Worm (Caenorhabditis elegans) whole organism, L1 larva: ENCODE data around the gene Y51A2D.13.
A peak's percentile ranks its signal among the peaks of the same experiment; 100 is the strongest.

Source experiments
- alr-1 ChIP-seq: fragments of 200-800 bp; sonication (Bioruptor generic); optimal IDR thresholded peaks from 2 replicates; lab custom pipeline; 2018; ENCODE audit warnings: borderline replicate concordance, mild to moderate bottlenecking, missing genetic modification characterization, missing compliant biosample characterization
- aly-2 ChIP-seq: fragments of 150-350 bp; optimal IDR thresholded peaks from 2 replicates; lab custom pipeline; 2014; ENCODE audit warnings: missing biosample characterization, missing genetic modification characterization
- ama-1 ChIP-seq: fragments of 150-350 bp; optimal IDR thresholded peaks from 2 replicates; lab custom pipeline; 2014
- blmp-1 ChIP-seq: fragments of 150-350 bp; optimal IDR thresholded peaks from 2 replicates; lab custom pipeline; 2014; ENCODE audit warnings: missing biosample characterization, missing genetic modification characterization
- ces-1 ChIP-seq: fragments of 150-350 bp; optimal IDR thresholded peaks from 2 replicates; lab custom pipeline; 2014; ENCODE audit warnings: missing biosample characterization, missing genetic modification reagents, missing genetic modification characterization
- dpl-1 ChIP-seq, 3 experiments: fragments of 150-350 bp in 2 of 3; sonication (generic microtip) in 1 of 3; optimal IDR thresholded peaks; 2 replicates each; lab custom pipeline; 2014 to 2017; ENCODE audit warnings: missing biosample characterization in 3 of 3, missing genetic modification characterization in 3 of 3, missing genetic modification reagents in 3 of 3
- dsc-1 ChIP-seq: sonication (generic microtip); optimal IDR thresholded peaks from 2 replicates; lab custom pipeline; 2016; ENCODE audit warnings: mild to moderate bottlenecking, missing genetic modification characterization, missing compliant biosample characterization
- efl-1 ChIP-seq, 4 experiments: fragments of 150-350 bp; optimal IDR thresholded peaks in 3 of 4; peaks in 1 of 4; 1 replicate in 1 of 4; 2 replicates in 3 of 4; lab custom pipeline; 2014; ENCODE audit warnings: missing biosample characterization in 2 of 4, missing genetic modification characterization in 2 of 4, missing genetic modification reagents in 2 of 4
- egl-13 ChIP-seq: sonication (generic microtip); optimal IDR thresholded peaks from 2 replicates; lab custom pipeline; 2016; ENCODE audit warnings: missing genotype, missing genetic modification reagents, missing genetic modification characterization, missing compliant biosample characterization
- egl-27 ChIP-seq, 2 experiments: fragments of 150-350 bp in 1 of 2; sonication (generic microtip); optimal IDR thresholded peaks; 3 replicates each; lab custom pipeline; 2017 to 2018; ENCODE audit warnings: missing biosample characterization in 2 of 2, missing genetic modification characterization in 2 of 2, missing genetic modification reagents in 2 of 2
- elt-3 ChIP-seq, 6 experiments: fragments of 150-350 bp in 1 of 6; sonication (generic microtip); optimal IDR thresholded peaks; 2 replicates each; lab custom pipeline; 2017 to 2018; ENCODE audit warnings: missing biosample characterization in 6 of 6, missing genetic modification characterization in 6 of 6, inconsistent platforms in 1 of 6
- fkh-10 ChIP-seq: sonication (generic microtip); optimal IDR thresholded peaks from 2 replicates; lab custom pipeline; 2017; ENCODE audit warnings: missing biosample characterization, missing genetic modification reagents, missing genetic modification characterization
- fos-1 ChIP-seq: fragments of 150-350 bp; optimal IDR thresholded peaks from 2 replicates; lab custom pipeline; 2014; ENCODE audit warnings: missing biosample characterization, missing genetic modification characterization
- grh-1 ChIP-seq: fragments of 200-800 bp; sonication (Bioruptor generic); IDR thresholded peaks from 2 replicates; pipeline ENCODE4 v1.3.6; 2022; ENCODE audit warnings: missing genetic modification reagents, missing genetic modification characterization, missing compliant biosample characterization
- hpl-2 ChIP-seq: fragments of 150-350 bp; optimal IDR thresholded peaks from 2 replicates; lab custom pipeline; 2014; ENCODE audit warnings: missing biosample characterization, missing genetic modification reagents, missing genetic modification characterization
- jun-1 ChIP-seq: fragments of 150-350 bp; optimal IDR thresholded peaks from 2 replicates; lab custom pipeline; 2014; ENCODE audit warnings: missing biosample characterization, missing genetic modification reagents, missing genetic modification characterization
- lin-14 ChIP-seq: fragments of 200-800 bp; sonication (Bioruptor generic); optimal IDR thresholded peaks from 2 replicates; lab custom pipeline; 2018; ENCODE audit warnings: mild to moderate bottlenecking, missing genetic modification characterization, moderate library complexity, missing compliant biosample characterization
- lin-15B ChIP-seq: fragments of 150-350 bp; sonication (generic microtip); optimal IDR thresholded peaks from 3 replicates; lab custom pipeline; 2014; ENCODE audit warnings: missing biosample characterization, missing genetic modification characterization
- lin-35 ChIP-seq, 2 experiments: fragments of 150-350 bp; optimal IDR thresholded peaks; 2 replicates each; lab custom pipeline; 2014; ENCODE audit warnings: missing biosample characterization in 2 of 2, missing genetic modification characterization in 2 of 2, missing genetic modification reagents in 2 of 2
- lin-39 ChIP-seq: fragments of 150-350 bp; optimal IDR thresholded peaks from 2 replicates; lab custom pipeline; 2014; ENCODE audit warnings: missing biosample characterization, missing genetic modification reagents, missing genetic modification characterization
- lsy-2 ChIP-seq, 2 experiments: fragments of 150-350 bp; optimal IDR thresholded peaks; 2 replicates each; lab custom pipeline; 2014; ENCODE audit warnings: missing biosample characterization in 2 of 2, missing genetic modification characterization in 2 of 2
- mab-9 ChIP-seq: fragments of 200-800 bp; sonication (Bioruptor generic); IDR thresholded peaks from 2 replicates; pipeline ENCODE4 v1.3.6; 2022; ENCODE audit warnings: missing genetic modification reagents, missing genetic modification characterization, missing compliant biosample characterization
- mdl-1 ChIP-seq, 2 experiments: fragments of 150-350 bp; optimal IDR thresholded peaks; 2 replicates each; lab custom pipeline; 2014 to 2017; ENCODE audit warnings: missing biosample characterization in 2 of 2, missing genetic modification characterization in 2 of 2, inconsistent platforms in 1 of 2
- mep-1 ChIP-seq: fragments of 150-350 bp; optimal IDR thresholded peaks from 2 replicates; lab custom pipeline; 2014; ENCODE audit warnings: missing biosample characterization, missing genetic modification characterization
- nhr-20 ChIP-seq: sonication (generic microtip); optimal IDR thresholded peaks from 2 replicates; lab custom pipeline; 2016; ENCODE audit warnings: mild to moderate bottlenecking, missing genetic modification characterization, missing compliant biosample characterization
- nhr-47 ChIP-seq: sonication (generic microtip); optimal IDR thresholded peaks from 2 replicates; lab custom pipeline; 2016; ENCODE audit warnings: mild to moderate bottlenecking, missing genetic modification characterization, moderate library complexity, missing compliant biosample characterization
- nhr-71 ChIP-seq: sonication (generic microtip); optimal IDR thresholded peaks from 2 replicates; lab custom pipeline; 2016; ENCODE audit warnings: mild to moderate bottlenecking, missing genetic modification characterization, moderate library complexity, missing compliant biosample characterization
- nhr-77 ChIP-seq: fragments of 150-350 bp; optimal IDR thresholded peaks from 2 replicates; lab custom pipeline; 2014; ENCODE audit warnings: missing biosample characterization, missing genetic modification characterization
- nhr-84 ChIP-seq: sonication (generic microtip); optimal IDR thresholded peaks from 2 replicates; lab custom pipeline; 2017; ENCODE audit warnings: missing biosample characterization, missing genetic modification characterization
- nhr-85 ChIP-seq: sonication (generic microtip); peaks from one replicate; lab custom pipeline; 2016; ENCODE audit warnings: missing genetic modification characterization, inconsistent platforms, missing compliant biosample characterization
- nhr-90 ChIP-seq: sonication (generic microtip); optimal IDR thresholded peaks from 2 replicates; lab custom pipeline; 2016; ENCODE audit warnings: mild to moderate bottlenecking, missing genetic modification characterization, missing compliant biosample characterization; ENCODE audit not compliant: poor library complexity
- pax-3 ChIP-seq: fragments of 200-800 bp; sonication (Bioruptor generic); optimal IDR thresholded peaks from 2 replicates; lab custom pipeline; 2018; ENCODE audit warnings: mild to moderate bottlenecking, missing genetic modification characterization, moderate library complexity, missing compliant biosample characterization
- snu-23 ChIP-seq: sonication (generic microtip); optimal IDR thresholded peaks from 2 replicates; lab custom pipeline; 2016; ENCODE audit warnings: missing genetic modification characterization, missing compliant biosample characterization
- sox-4 ChIP-seq: sonication (generic microtip); optimal IDR thresholded peaks from 2 replicates; lab custom pipeline; 2016; ENCODE audit warnings: missing genetic modification characterization, missing compliant biosample characterization
- sptf-1 ChIP-seq: fragments of 150-350 bp; optimal IDR thresholded peaks from 2 replicates; lab custom pipeline; 2014; ENCODE audit warnings: missing biosample characterization, missing genetic modification characterization
- swsn-7 ChIP-seq: sonication (generic microtip); optimal IDR thresholded peaks from 2 replicates; lab custom pipeline; 2016; ENCODE audit warnings: missing genetic modification characterization, missing compliant biosample characterization
- tbx-2 ChIP-seq: sonication (generic microtip); optimal IDR thresholded peaks from 2 replicates; lab custom pipeline; 2016; ENCODE audit warnings: missing genetic modification characterization, missing compliant biosample characterization
- unc-30 ChIP-seq: sonication (generic microtip); optimal IDR thresholded peaks from 2 replicates; lab custom pipeline; 2017; ENCODE audit warnings: missing biosample characterization, missing genetic modification characterization
- unc-86 ChIP-seq: sonication (generic microtip); optimal IDR thresholded peaks from 2 replicates; lab custom pipeline; 2016; ENCODE audit warnings: missing genetic modification characterization, missing compliant biosample characterization
- unc-98 ChIP-seq: fragments of 200-800 bp; sonication (Bioruptor generic); IDR thresholded peaks from 2 replicates; pipeline ENCODE4 v1.3.6; 2022; ENCODE audit warnings: missing genetic modification characterization, missing compliant biosample characterization
- ztf-4 ChIP-seq: fragments of 150-350 bp; optimal IDR thresholded peaks from 2 replicates; lab custom pipeline; 2014; ENCODE audit warnings: missing biosample characterization, missing genetic modification characterization

The Y51A2D.13 gene

DNA sequence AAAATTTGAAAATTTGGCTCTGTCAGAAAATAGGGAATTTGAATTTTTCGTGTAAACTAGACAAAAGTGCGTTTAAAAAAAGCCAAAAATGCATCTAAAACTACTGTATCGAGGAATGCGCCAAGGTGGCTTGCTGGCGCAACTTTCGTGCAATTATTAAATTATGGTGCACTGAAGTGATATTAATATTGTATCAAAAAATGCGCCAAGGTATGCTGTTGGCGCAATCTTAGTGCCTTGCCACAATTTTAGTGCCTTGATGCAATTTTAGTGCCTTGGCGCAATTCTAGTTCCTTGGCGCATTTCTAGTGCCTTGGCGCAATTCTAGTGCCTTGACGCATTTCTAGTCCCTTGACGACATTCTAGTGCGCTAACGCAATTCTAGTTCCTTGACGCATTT lies 4.5 kb downstream of the Y51A2D.13 start:
- TF ChIP-seq jun-1 = no peak
- no peak for TF ChIP-seq hpl-2 (GFP tag; lab: Kevin White, UChicago)
- peak in 1 of 2 experiments; percentile 16 for TF ChIP-seq lsy-2 (tag; optimal IDR thresholded peaks at IDR 0.05; lab: Kevin White, UChicago)
- no peak for TF ChIP-seq sptf-1 (tag; lab: Kevin White, UChicago)
- no peak for TF ChIP-seq egl-27 (tag; optimal IDR thresholded peaks at IDR 0.05; lab: Kevin White, UChicago)
- TF ChIP-seq dsc-1 = no peak
- TF ChIP-seq nhr-20 = no peak
- no peak for TF ChIP-seq lin-15B (tag; lab: Kevin White, UChicago)
- TF ChIP-seq aly-2 (tag; lab: Kevin White, UChicago) = no peak
- TF ChIP-seq grh-1 (GFP tag; lab: Robert Waterston, UW) = no peak
- TF ChIP-seq efl-1 (optimal IDR thresholded peaks at IDR 0.05; lab: Kevin White, UChicago) = no peak
- peak in 1 of 2 experiments; percentile 91 for TF ChIP-seq efl-1 (GFP tag; optimal IDR thresholded peaks at IDR 0.05 in 1 of 2; lab: Kevin White, UChicago)
- TF ChIP-seq pax-3 (tag; lab: Kevin White, UChicago) = no peak
- TF ChIP-seq nhr-71 (tag; lab: Kevin White, UChicago) = no peak
- no peak for TF ChIP-seq nhr-47
- TF ChIP-seq mab-9 (GFP tag; lab: Robert Waterston, UW) = no peak
- TF ChIP-seq ama-1 (lab: Kevin White, UChicago) = no peak
- no peak for TF ChIP-seq lin-35 (GFP tag; optimal IDR thresholded peaks at IDR 0.05; lab: Kevin White, UChicago)

DNA sequence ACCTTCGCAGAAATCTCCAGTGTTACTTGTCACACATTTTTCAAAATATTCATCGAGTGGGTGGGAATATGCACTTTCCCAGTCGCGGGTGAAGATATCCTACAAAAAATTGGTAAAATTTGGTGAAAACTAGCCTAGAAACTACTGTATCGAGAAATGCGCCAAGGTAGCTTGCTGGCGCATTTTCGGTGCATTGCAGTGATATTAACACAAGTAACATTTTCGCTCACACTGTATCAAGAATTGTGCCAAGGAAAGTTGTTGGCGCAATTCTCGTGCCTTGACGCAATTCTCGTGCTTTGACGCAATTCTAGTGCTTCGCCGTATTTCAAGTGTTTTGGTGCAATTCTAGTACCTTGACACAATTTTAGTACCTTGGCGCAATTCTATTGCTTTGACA lies 6.4 kb downstream of the Y51A2D.13 start:
- TF ChIP-seq nhr-47 = no peak
- no peak for TF ChIP-seq fos-1
- TF ChIP-seq nhr-85 (tag; lab: Kevin White, UChicago) = peak; percentile 72
- TF ChIP-seq nhr-77 (tag; lab: Kevin White, UChicago) = no peak
- no peak for TF ChIP-seq hpl-2 (GFP tag; lab: Kevin White, UChicago)
- peak in 1 of 2 experiments; percentile 59 for TF ChIP-seq lsy-2 (tag; optimal IDR thresholded peaks at IDR 0.05; lab: Kevin White, UChicago)
- no peak for TF ChIP-seq jun-1
- TF ChIP-seq, all 84 proteins: peak for 2

DNA sequence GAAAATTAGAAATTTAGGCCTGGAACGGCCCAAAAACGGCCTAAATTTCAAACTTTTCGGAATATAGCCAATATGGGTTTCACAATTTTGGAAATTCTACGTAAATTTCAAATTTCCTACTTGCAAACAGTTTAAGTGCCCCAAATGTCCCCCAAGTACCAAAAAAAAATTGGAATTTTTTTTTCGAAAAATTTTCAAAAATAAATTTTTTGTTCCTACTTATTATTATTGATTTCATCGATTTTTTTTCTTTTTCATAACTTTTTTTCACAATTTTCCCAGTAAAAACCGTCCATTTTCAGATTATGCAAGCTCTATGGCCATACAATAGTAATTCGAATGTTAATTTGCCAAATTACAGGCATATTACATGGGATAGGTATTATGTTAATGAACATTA lies 8.1 kb downstream of the Y51A2D.13 start, which contains the start of gene Y51A2D.21:
Gene Y51A2D.21 (plus strand): TSS at position 301 of the 400 bp plus-strand sequence.
- TF ChIP-seq nhr-84 (no peak), swsn-7 (no peak), grh-1 (GFP tag; lab: Robert Waterston, UW) (no peak)

DNA sequence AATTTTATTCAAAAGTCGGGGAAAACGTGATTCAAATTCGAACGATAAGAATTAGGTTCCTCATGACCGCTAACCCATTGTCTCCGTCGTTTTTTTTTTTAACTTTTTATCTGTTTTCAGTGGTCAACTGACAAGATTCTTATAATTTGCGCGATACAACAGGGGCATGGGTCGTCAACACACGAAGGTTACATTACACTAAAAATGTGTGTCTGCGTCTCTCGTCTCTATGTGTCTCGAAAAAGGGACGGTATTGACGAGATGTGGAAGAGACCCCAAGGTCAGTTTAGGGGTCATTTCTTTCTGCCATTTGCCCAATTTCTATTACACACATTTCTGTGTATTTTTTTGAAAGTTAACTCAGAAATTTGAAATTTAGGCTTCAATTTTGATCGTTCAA lies 10.1 kb downstream of the Y51A2D.13 start:
- peak in 1 of 3 experiments; percentile 15 for TF ChIP-seq dpl-1 (GFP tag; optimal IDR thresholded peaks at IDR 0.05; lab: Kevin White, UChicago)
- peak; percentile 40 for TF ChIP-seq snu-23 (GFP tag; lab: Kevin White, UChicago)
- TF ChIP-seq unc-30 = no peak
- TF ChIP-seq elt-3 (tag; optimal IDR thresholded peaks at IDR 0.05; lab: Kevin White, UChicago) = peak in 4 of 6 experiments; percentile 3 to 24 (median 16)
- TF ChIP-seq mdl-1 (tag; optimal IDR thresholded peaks at IDR 0.05; lab: Kevin White, UChicago) = peak in 1 of 2 experiments; percentile 39
- TF ChIP-seq nhr-85 (tag; lab: Kevin White, UChicago) = no peak
- TF ChIP-seq swsn-7 = no peak
- TF ChIP-seq mep-1 = peak; percentile 14
- TF ChIP-seq nhr-90 (tag; lab: Kevin White, UChicago) = peak; percentile 14
- no peak for TF ChIP-seq lin-39
- TF ChIP-seq lin-35 (GFP tag; optimal IDR thresholded peaks at IDR 0.05; lab: Kevin White, UChicago) = peak in 1 of 2 experiments; percentile 53
- TF ChIP-seq alr-1 = no peak
- TF ChIP-seq lsy-2 (tag; optimal IDR thresholded peaks at IDR 0.05; lab: Kevin White, UChicago) = peak in 1 of 2 experiments; percentile 18
- peak; percentile 25 for TF ChIP-seq nhr-71 (tag; lab: Kevin White, UChicago)
- TF ChIP-seq lin-14 (GFP tag; lab: Kevin White, UChicago) = peak; percentile 67
- peak; percentile 36 for TF ChIP-seq blmp-1 (tag; lab: Kevin White, UChicago)
- TF ChIP-seq sox-4 (tag; lab: Kevin White, UChicago) = no peak
- peak; percentile 21 for TF ChIP-seq nhr-20
- TF ChIP-seq, all 84 proteins: peak for 12

DNA sequence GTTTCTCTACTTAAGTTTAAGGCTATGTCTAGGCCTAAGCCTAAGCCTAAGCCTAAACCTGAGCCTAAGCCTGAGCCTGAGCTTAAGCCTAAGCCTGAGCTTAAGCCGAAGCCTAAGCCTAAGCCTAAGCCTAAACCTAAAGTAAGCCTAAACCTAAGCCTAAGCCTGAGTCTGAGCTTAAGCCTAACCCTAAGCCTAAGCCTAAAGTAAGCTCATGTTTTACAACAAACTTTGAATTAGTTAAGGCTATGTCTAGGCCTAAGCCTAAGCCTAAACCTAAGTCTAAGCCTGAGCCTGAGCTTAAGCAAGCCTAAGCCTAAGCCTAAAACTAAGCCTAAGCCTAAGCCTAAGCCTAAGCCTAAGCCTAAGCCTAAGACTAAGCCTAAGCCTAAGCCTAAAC lies 14.0 kb downstream of the Y51A2D.13 start:
- TF ChIP-seq lin-39 = no peak
- TF ChIP-seq alr-1 = no peak
- TF ChIP-seq swsn-7 = no peak
- TF ChIP-seq lsy-2 (tag; optimal IDR thresholded peaks at IDR 0.05; lab: Kevin White, UChicago) = no peak
- TF ChIP-seq unc-98 (GFP tag; lab: Robert Waterston, UW) = no peak
- TF ChIP-seq nhr-47 = no peak
- TF ChIP-seq grh-1 (GFP tag; lab: Robert Waterston, UW) = no peak
- TF ChIP-seq unc-30 = no peak
- no peak for TF ChIP-seq egl-13 (tag; lab: Kevin White, UChicago)
- TF ChIP-seq ztf-4 (tag; lab: Kevin White, UChicago) = no peak
- no peak for TF ChIP-seq tbx-2
- no peak for TF ChIP-seq hpl-2 (GFP tag; lab: Kevin White, UChicago)
- no peak for TF ChIP-seq fkh-10
- no peak for TF ChIP-seq unc-86 (tag; lab: Kevin White, UChicago)
- TF ChIP-seq ces-1 (GFP tag; lab: Kevin White, UChicago) = no peak
- TF ChIP-seq, all 84 proteins: peak for 0
